Worm (Caenorhabditis elegans) whole organism, L4 larva: ENCODE data around the gene fipr-2.

ENCODE experiments used
- daf-16 ChIP-seq, 3 experiments: sonication (generic microtip); optimal IDR thresholded peaks; 2 replicates each; lab custom pipeline; 2016 to 2017; ENCODE audit warnings: missing genetic modification characterization in 3 of 3, missing genetic modification reagents in 3 of 3, mild to moderate bottlenecking in 2 of 3, missing compliant biosample characterization in 2 of 3, missing biosample characterization in 1 of 3, moderate library complexity in 1 of 3
- dve-1 ChIP-seq: sonication (generic microtip); optimal IDR thresholded peaks from 2 replicates; lab custom pipeline; 2017; ENCODE audit warnings: antibody characterized with exemption, mild to moderate bottlenecking, missing genetic modification characterization, missing compliant biosample characterization; ENCODE audit not compliant: insufficient read depth
- lin-39 ChIP-seq: fragments of 150-350 bp; optimal IDR thresholded peaks from 2 replicates; lab custom pipeline; 2014; ENCODE audit warnings: missing biosample characterization, missing genetic modification reagents, missing genetic modification characterization
- lir-3 ChIP-seq: sonication (generic microtip); optimal IDR thresholded peaks from 2 replicates; lab custom pipeline; 2016; ENCODE audit warnings: mild to moderate bottlenecking, missing genetic modification characterization, missing compliant biosample characterization
- unc-62 ChIP-seq, 3 experiments: fragments of 150-350 bp in 1 of 3; sonication (generic microtip); optimal IDR thresholded peaks in 2 of 3; peaks in 1 of 3; 1 replicate in 1 of 3; 2 replicates in 2 of 3; lab custom pipeline; 2014 to 2017; ENCODE audit warnings: missing biosample characterization in 3 of 3, missing genetic modification characterization in 3 of 3, missing genetic modification reagents in 3 of 3, missing genotype in 1 of 3

- TF ChIP-seq lir-3 (tag; lab: Kevin White, UChicago): no peak
- no peak for TF ChIP-seq unc-62 (GFP tag; optimal IDR thresholded peaks at IDR 0.05 in 1 of 2; lab: Kevin White, UChicago)
- TF ChIP-seq unc-62 (tag; optimal IDR thresholded peaks at IDR 0.05; lab: Kevin White, UChicago): no peak
- no peak for TF ChIP-seq daf-16 (GFP tag; optimal IDR thresholded peaks at IDR 0.05; lab: Kevin White, UChicago)
- no peak for TF ChIP-seq daf-16 (tag; optimal IDR thresholded peaks at IDR 0.05; lab: Kevin White, UChicago)
- no peak for TF ChIP-seq lin-39 (tag; lab: Kevin White, UChicago)
- no peak for TF ChIP-seq dve-1
Observed at ce11 chrV:12411909-12412308, 46.8 kb downstream of the fipr-2 start, which contains the start of gene cdr-7.
